Fruit fly (Drosophila melanogaster) whole organism, wandering third instar larva: ENCODE measurements around the gene CG14567.

ENCODE experiments used
- Abd-B ChIP-seq: fragments of >200 bp; optimal IDR thresholded peaks from 2 replicates; lab custom pipeline; 2017; ENCODE audit warnings: missing biosample characterization, missing genetic modification characterization
- CG32264 ChIP-seq: fragments of 200-800 bp; sonication (Bioruptor generic); optimal IDR thresholded peaks from 2 replicates; lab custom pipeline; 2016; ENCODE audit warnings: missing biosample characterization, missing genetic modification characterization
- CG9705 ChIP-seq: fragments of 200-800 bp; sonication (Bioruptor generic); optimal IDR thresholded peaks from 2 replicates; lab custom pipeline; 2018; ENCODE audit warnings: missing biosample characterization, mild to moderate bottlenecking, missing genetic modification characterization
- CrebA ChIP-seq: fragments of 200-800 bp; sonication (Bioruptor generic); optimal IDR thresholded peaks from 2 replicates; lab custom pipeline; 2016; ENCODE audit warnings: missing biosample characterization, mild to moderate bottlenecking, missing genetic modification characterization, borderline replicate concordance
- Dfd ChIP-seq: fragments of >200 bp; optimal IDR thresholded peaks from 2 replicates; lab custom pipeline; 2017; ENCODE audit warnings: missing biosample characterization, missing genetic modification characterization
- GATAd ChIP-seq: sonication (Bioruptor generic); optimal IDR thresholded peaks from 2 replicates; lab custom pipeline; 2016; ENCODE audit warnings: missing biosample characterization, missing genetic modification characterization
- HLH106 ChIP-seq: fragments of 200-800 bp; optimal IDR thresholded peaks from 3 replicates; lab custom pipeline; 2019; ENCODE audit warnings: missing biosample characterization, mild to moderate bottlenecking, missing genetic modification characterization, moderate library complexity
- Hnf4 ChIP-seq: fragments of 200-800 bp; sonication (Bioruptor generic); optimal IDR thresholded peaks from 2 replicates; lab custom pipeline; 2016; ENCODE audit warnings: missing biosample characterization, mild to moderate bottlenecking, missing genetic modification characterization
- Hr78 ChIP-seq: fragments of >200 bp; optimal IDR thresholded peaks from 2 replicates; lab custom pipeline; 2017; ENCODE audit warnings: missing biosample characterization, missing genetic modification characterization
- Hr83 ChIP-seq: fragments of 200-300 bp; sonication (Bioruptor generic); optimal IDR thresholded peaks from 2 replicates; lab custom pipeline; 2016; ENCODE audit warnings: missing biosample characterization, mild to moderate bottlenecking, missing genetic modification characterization, moderate library complexity; ENCODE audit not compliant: poor library complexity, severe bottlenecking
- Jra ChIP-seq: sonication (Bioruptor generic); optimal IDR thresholded peaks from 2 replicates; lab custom pipeline; 2016; ENCODE audit warnings: missing biosample characterization, missing genetic modification characterization
- N ChIP-seq: fragments of >200 bp; optimal IDR thresholded peaks from 2 replicates; lab custom pipeline; 2018; ENCODE audit warnings: missing biosample characterization, missing external identifiers, missing genetic modification characterization
- OdsH ChIP-seq: fragments of 200-800 bp; sonication (Bioruptor generic); optimal IDR thresholded peaks from 2 replicates; lab custom pipeline; 2016; ENCODE audit warnings: missing biosample characterization, mild to moderate bottlenecking, missing genetic modification characterization
- Sp1 ChIP-seq: fragments of 200-800 bp; sonication (Bioruptor generic); optimal IDR thresholded peaks from 3 replicates; lab custom pipeline; 2019; ENCODE audit warnings: missing biosample characterization, mild to moderate bottlenecking, missing genetic modification characterization, moderate library complexity
- Vsx2 ChIP-seq: fragments of 200-300, 225-300 bp; sonication (Bioruptor generic); optimal IDR thresholded peaks from 2 replicates; lab custom pipeline; 2018; ENCODE audit warnings: missing biosample characterization, missing genetic modification characterization; ENCODE audit not compliant: partially characterized antibody
- br ChIP-seq: fragments of 200-800 bp; sonication (Bioruptor generic); optimal IDR thresholded peaks from 2 replicates; lab custom pipeline; 2016; ENCODE audit warnings: missing biosample characterization, missing genetic modification characterization
- brk ChIP-seq: fragments of 200-800 bp; sonication (Bioruptor generic); optimal IDR thresholded peaks from 2 replicates; lab custom pipeline; 2016; ENCODE audit warnings: missing biosample characterization, mild to moderate bottlenecking, missing genetic modification characterization
- dl ChIP-seq, 2 experiments: fragments of 175-275, 200-275 bp in 1 of 2; fragments of 200-275 bp in 1 of 2; sonication (Bioruptor generic); optimal IDR thresholded peaks; lab custom pipeline; 2018; ENCODE audit warnings: mild to moderate bottlenecking in 2 of 2, missing biosample characterization in 2 of 2, missing genetic modification characterization in 2 of 2, moderate library complexity in 2 of 2; ENCODE audit not compliant: partially characterized antibody in 2 of 2, insufficient read depth in 1 of 2
- dmrt93B ChIP-seq: fragments of 200-800 bp; sonication (Bioruptor generic); optimal IDR thresholded peaks from 2 replicates; lab custom pipeline; 2018; ENCODE audit warnings: missing biosample characterization, mild to moderate bottlenecking, missing genetic modification characterization
- dsf ChIP-seq: sonication (Bioruptor generic); optimal IDR thresholded peaks from 2 replicates; lab custom pipeline; 2016; ENCODE audit warnings: missing biosample characterization, missing genetic modification characterization, borderline replicate concordance
- ey ChIP-seq: fragments of 200-800 bp; sonication (Bioruptor generic); optimal IDR thresholded peaks from 2 replicates; lab custom pipeline; 2016; ENCODE audit warnings: missing biosample characterization, missing genetic modification characterization
- foxo ChIP-seq, 2 experiments: fragments of 200-800 bp; sonication (Bioruptor generic); optimal IDR thresholded peaks; 2 replicates in 1 of 2; 3 replicates in 1 of 2; lab custom pipeline; 2016 to 2017; ENCODE audit warnings: missing biosample characterization in 2 of 2, missing genetic modification characterization in 2 of 2
- fru ChIP-seq: fragments of 200-800 bp; sonication (Bioruptor generic); optimal IDR thresholded peaks from 3 replicates; lab custom pipeline; 2016; ENCODE audit warnings: missing biosample characterization, mild to moderate bottlenecking, missing genetic modification characterization
- h ChIP-seq: fragments of 200-800 bp; sonication (Bioruptor generic); optimal IDR thresholded peaks from 3 replicates; lab custom pipeline; 2016; ENCODE audit warnings: missing biosample characterization, mild to moderate bottlenecking, missing genetic modification characterization
- jim ChIP-seq: fragments of 175-275, 200-325 bp; sonication (Bioruptor generic); optimal IDR thresholded peaks from 2 replicates; lab custom pipeline; 2016; ENCODE audit warnings: missing biosample characterization, mild to moderate bottlenecking, missing genetic modification characterization
- lola ChIP-seq: fragments of >200 bp; optimal IDR thresholded peaks from 2 replicates; lab custom pipeline; 2017; ENCODE audit warnings: missing biosample characterization, missing genetic modification characterization
- pan ChIP-seq: fragments of >200 bp; optimal IDR thresholded peaks from 2 replicates; lab custom pipeline; 2017
- psq ChIP-seq: fragments of 200-800 bp; sonication (Bioruptor generic); optimal IDR thresholded peaks from 3 replicates; lab custom pipeline; 2017; ENCODE audit warnings: missing biosample characterization, mild to moderate bottlenecking, missing genetic modification characterization, moderate library complexity
- rgr ChIP-seq: fragments of 200-800 bp; sonication (Bioruptor generic); optimal IDR thresholded peaks from 3 replicates; lab custom pipeline; 2016; ENCODE audit warnings: missing biosample characterization, mild to moderate bottlenecking, missing genetic modification characterization
- sage ChIP-seq: fragments of 200-800 bp; sonication (Bioruptor generic); optimal IDR thresholded peaks from 2 replicates; lab custom pipeline; 2016; ENCODE audit warnings: missing biosample characterization, mild to moderate bottlenecking, missing genetic modification characterization
- sv ChIP-seq: fragments of 200-800 bp; sonication (Bioruptor generic); optimal IDR thresholded peaks from 3 replicates; lab custom pipeline; 2016; ENCODE audit warnings: missing biosample characterization, missing genetic modification characterization
- tai ChIP-seq: sonication (Bioruptor generic); optimal IDR thresholded peaks from 2 replicates; lab custom pipeline; 2016; ENCODE audit warnings: missing biosample characterization, missing genetic modification characterization
- usp ChIP-seq: fragments of >200 bp; optimal IDR thresholded peaks from 2 replicates; lab custom pipeline; 2017; ENCODE audit warnings: missing biosample characterization, missing genetic modification characterization
- woc ChIP-seq: sonication (Bioruptor generic); optimal IDR thresholded peaks from 2 replicates; lab custom pipeline; 2016; ENCODE audit warnings: missing biosample characterization, mild to moderate bottlenecking, missing genetic modification characterization

The CG14567 gene

DNA sequence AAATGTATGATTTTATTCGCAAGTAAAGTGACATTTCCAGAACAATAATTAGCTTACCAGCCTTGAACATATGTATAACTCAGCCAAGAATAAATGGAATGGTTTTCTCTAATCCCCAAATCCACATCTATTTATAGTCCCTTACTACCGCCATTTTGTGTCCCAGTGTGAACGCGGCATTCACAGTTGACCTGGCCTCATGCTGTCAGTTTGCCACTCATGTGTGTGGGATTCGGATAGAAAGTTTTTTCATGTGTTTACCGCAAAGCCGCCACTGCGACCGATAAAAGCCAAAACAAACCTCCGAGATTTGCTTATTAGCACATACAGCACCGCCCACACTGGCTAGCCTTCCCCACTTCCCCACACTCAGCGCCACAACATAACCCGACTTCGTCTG, 27.7 kb upstream of the CG14567 start:
- TF ChIP-seq jim (GFP tag; lab: Kevin White, UChicago), result no peak
- TF ChIP-seq woc, result no peak
- TF ChIP-seq dsf, result no peak
- TF ChIP-seq Hr83 (GFP tag; lab: Kevin White, UChicago), result no peak
- TF ChIP-seq N (GFP tag; lab: Kevin White, UChicago), result no peak
- no peak for TF ChIP-seq psq
- no peak for TF ChIP-seq OdsH (GFP tag; lab: Kevin White, UChicago)
- TF ChIP-seq dl (GFP tag; optimal IDR thresholded peaks at IDR 0.05; lab: Kevin White, UChicago; ENCODE audit: insufficient read depth in 1 of 2, partially characterized antibody in 2 of 2), result no peak
- TF ChIP-seq Dfd (GFP tag; lab: Kevin White, UChicago), result no peak
- TF ChIP-seq CG9705 (GFP tag; lab: Kevin White, UChicago), result no peak
- no peak for TF ChIP-seq Abd-B (GFP tag; lab: Kevin White, UChicago)
- TF ChIP-seq CrebA (GFP tag; lab: Kevin White, UChicago), result no peak
- TF ChIP-seq Sp1, result no peak
- no peak for TF ChIP-seq Vsx2
- no peak for TF ChIP-seq Hnf4 (GFP tag; lab: Kevin White, UChicago)
- no peak for TF ChIP-seq HLH106 (tag; lab: Kevin White, UChicago)
- no peak for TF ChIP-seq brk (GFP tag; lab: Kevin White, UChicago)
- no peak for TF ChIP-seq GATAd (GFP tag; lab: Kevin White, UChicago)
- no peak for TF ChIP-seq sage
- no peak for TF ChIP-seq ey

DNA sequence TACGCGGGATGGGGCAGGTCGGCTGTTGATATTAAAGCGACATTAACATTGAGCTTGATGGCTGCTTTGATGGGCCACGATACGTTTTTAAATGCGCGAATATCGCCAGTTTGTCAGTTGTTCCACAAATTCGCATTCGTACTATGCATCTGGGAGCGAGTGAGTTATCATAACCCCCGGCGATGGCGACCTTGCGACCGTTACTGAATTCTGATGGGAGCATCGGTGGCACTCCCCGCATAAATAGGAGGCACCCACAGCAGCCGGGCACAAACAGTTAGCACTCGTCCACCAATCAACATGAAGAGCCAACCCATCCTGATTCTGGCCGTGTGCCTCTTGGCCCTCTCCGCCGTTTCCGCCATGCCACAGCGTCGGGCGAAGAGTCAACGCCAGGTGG, 18.6 kb upstream of the CG14567 start, which contains the start of gene CG14564:
TSS of gene CG14564 (plus strand) at position 301 of the 400 bp plus-strand sequence.
- TF ChIP-seq HLH106 (tag; lab: Kevin White, UChicago) (no peak), OdsH (GFP tag; lab: Kevin White, UChicago) (no peak), sv (GFP tag; lab: Kevin White, UChicago) (no peak), brk (GFP tag; lab: Kevin White, UChicago) (no peak), dsf (no peak), CrebA (GFP tag; lab: Kevin White, UChicago) (no peak), Sp1 (no peak), Abd-B (GFP tag; lab: Kevin White, UChicago) (no peak), dl (GFP tag; optimal IDR thresholded peaks at IDR 0.05; lab: Kevin White, UChicago; ENCODE audit: insufficient read depth in 1 of 2, partially characterized antibody in 2 of 2) (no peak), tai (GFP tag; lab: Kevin White, UChicago) (no peak), pan (lab: Kevin White, UChicago) (no peak), Jra (GFP tag; lab: Kevin White, UChicago) (no peak), usp (GFP tag; lab: Kevin White, UChicago) (no peak), foxo (GFP tag; optimal IDR thresholded peaks at IDR 0.05; lab: Kevin White, UChicago) (no peak), psq (no peak), ey (no peak), CG32264 (GFP tag; lab: Kevin White, UChicago) (no peak), Dfd (GFP tag; lab: Kevin White, UChicago) (no peak), rgr (no peak), N (GFP tag; lab: Kevin White, UChicago) (no peak)

DNA sequence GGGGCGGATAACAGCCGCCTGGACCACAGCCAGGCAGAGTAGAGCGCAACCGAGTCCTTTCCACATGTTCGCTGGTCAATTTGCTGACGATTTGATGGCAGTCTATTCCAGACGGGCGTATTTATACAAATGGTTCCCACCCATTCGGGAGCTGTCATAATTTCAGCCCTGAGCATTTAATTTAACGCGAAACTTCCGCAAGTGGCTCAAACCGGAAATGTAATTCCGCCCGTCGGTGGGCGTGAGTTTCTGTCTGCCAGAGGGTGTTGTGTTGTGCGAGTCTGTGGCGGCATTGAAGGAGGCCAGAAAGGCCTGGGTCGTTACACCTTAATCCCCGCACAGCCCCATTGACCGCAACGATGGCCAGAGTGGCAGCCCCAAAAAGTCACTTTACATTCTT, 5.9 kb upstream of the CG14567 start, which contains the start of gene CG14565:
TSS of gene CG14565 (minus strand) at position 101 of the 400 bp plus-strand sequence.
- TF ChIP-seq Vsx2, result no peak
- TF ChIP-seq Dfd (GFP tag; lab: Kevin White, UChicago), result no peak
- TF ChIP-seq fru (GFP tag; lab: Kevin White, UChicago), result no peak
- no peak for TF ChIP-seq Jra (GFP tag; lab: Kevin White, UChicago)
- no peak for TF ChIP-seq foxo (GFP tag; optimal IDR thresholded peaks at IDR 0.05; lab: Kevin White, UChicago)
- no peak for TF ChIP-seq h
- TF ChIP-seq N (GFP tag; lab: Kevin White, UChicago), result no peak
- no peak for TF ChIP-seq lola (GFP tag; lab: Kevin White, UChicago)
- TF ChIP-seq br (GFP tag; lab: Kevin White, UChicago), result no peak
- no peak for TF ChIP-seq brk (GFP tag; lab: Kevin White, UChicago)
- TF ChIP-seq usp (GFP tag; lab: Kevin White, UChicago), result no peak
- no peak for TF ChIP-seq dmrt93B (GFP tag; lab: Kevin White, UChicago)
- TF ChIP-seq sv (GFP tag; lab: Kevin White, UChicago), result no peak
- TF ChIP-seq rgr, result no peak
- TF ChIP-seq psq, result no peak
- no peak for TF ChIP-seq Abd-B (GFP tag; lab: Kevin White, UChicago)
- TF ChIP-seq Hr78 (GFP tag; lab: Kevin White, UChicago), result no peak
- TF ChIP-seq pan (lab: Kevin White, UChicago), result no peak
- TF ChIP-seq dl (GFP tag; optimal IDR thresholded peaks at IDR 0.05; lab: Kevin White, UChicago; ENCODE audit: insufficient read depth in 1 of 2, partially characterized antibody in 2 of 2), result no peak
